3 fruit fly cellular contexts compared by ENCODE assay signal in the genomic region with DNA sequence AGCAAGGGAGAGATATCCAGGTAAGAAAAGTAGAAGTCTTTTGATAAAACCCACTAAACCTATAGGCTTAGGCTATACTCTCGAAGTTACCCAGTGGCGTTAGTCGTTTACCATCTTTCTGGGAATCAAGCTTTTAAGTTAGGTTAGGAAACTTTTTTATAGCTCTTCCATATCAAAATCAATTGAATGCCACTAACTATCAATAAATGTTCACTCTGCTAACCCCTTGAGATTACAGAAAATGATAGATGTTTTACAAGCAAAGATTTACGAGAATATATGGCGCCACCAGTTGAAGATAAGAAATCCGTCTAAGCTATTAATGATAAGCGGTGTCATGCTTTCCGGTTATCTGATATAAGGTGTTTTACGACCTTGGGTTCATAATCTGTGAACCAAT.
TF ChIP-seq lines count a peak whose summit lies in the region.

No protein-coding gene starts in this region.

- no peak for TF ChIP-seq CTCF in whole organism, embryonic (GFP tag; optimal IDR thresholded peaks at IDR 0.05; lab: Kevin White, UChicago)

TF ChIP-seq in whole organism, adult, 20 proteins besides CTCF, POLR2A, EP300 and RAD21:
- TF ChIP-seq cic (GFP tag; optimal IDR thresholded peaks at IDR 0.05; lab: Kevin White, UChicago) (peak; percentile 81), CG33017 (tag; optimal IDR thresholded peaks at IDR 0.05; lab: Kevin White, UChicago) (peak; percentile 48), bab1 (GFP tag; optimal IDR thresholded peaks at IDR 0.05; lab: Kevin White, UChicago) (no peak), CG12768 (GFP tag; optimal IDR thresholded peaks at IDR 0.05; lab: Kevin White, UChicago) (peak; percentile 17)

TF ChIP-seq in whole organism, embryonic, 481 proteins besides CTCF, POLR2A, EP300 and RAD21:
- TF ChIP-seq dpn (GFP tag; optimal IDR thresholded peaks at IDR 0.05; lab: Kevin White, UChicago) (no peak), CG2678 (tag; optimal IDR thresholded peaks at IDR 0.05; lab: Kevin White, UChicago) (peak; percentile 6), CG9797 (GFP tag; optimal IDR thresholded peaks at IDR 0.05; lab: Kevin White, UChicago) (no peak), CG17829 (tag; optimal IDR thresholded peaks at IDR 0.05; lab: Kevin White, UChicago) (no peak), slbo (GFP tag; IDR thresholded peaks at IDR 0.05; lab: Robert Waterston, UW) (no peak), pho (GFP tag; optimal IDR thresholded peaks at IDR 0.05; lab: Kevin White, UChicago) (no peak), grn (GFP tag; optimal IDR thresholded peaks at IDR 0.05; lab: Kevin White, UChicago) (peak; percentile 69), Lpt (GFP tag; optimal IDR thresholded peaks at IDR 0.05; lab: Kevin White, UChicago) (no peak), mirr (GFP tag; optimal IDR thresholded peaks at IDR 0.05; lab: Kevin White, UChicago) (peak; percentile 33), Nf-YA (GFP tag; IDR thresholded peaks at IDR 0.05; lab: Robert Waterston, UW) (no peak), sens (GFP tag; lab: Kevin White, UChicago) (peak; percentile 40), CG12391 (tag; optimal IDR thresholded peaks at IDR 0.05; lab: Kevin White, UChicago) (no peak), crc (GFP tag; optimal IDR thresholded peaks at IDR 0.05; lab: Kevin White, UChicago) (no peak), exex (tag; optimal IDR thresholded peaks at IDR 0.05; lab: Kevin White, UChicago) (peak; percentile 94), bigmax (GFP tag; optimal IDR thresholded peaks at IDR 0.05; lab: Kevin White, UChicago) (peak; percentile 59), CG34376 (GFP tag; optimal IDR thresholded peaks at IDR 0.05; lab: Kevin White, UChicago) (peak; percentile 84), stc (GFP tag; IDR thresholded peaks at IDR 0.05; lab: Robert Waterston, UW) (no peak), D19B (GFP tag; optimal IDR thresholded peaks at IDR 0.05; lab: Kevin White, UChicago) (no peak), CG13424 (tag; optimal IDR thresholded peaks at IDR 0.05; lab: Kevin White, UChicago) (no peak), sug (tag; optimal IDR thresholded peaks at IDR 0.05; lab: Kevin White, UChicago) (peak; percentile 44), Dref (GFP tag; IDR thresholded peaks at IDR 0.05; lab: Robert Waterston, UW) (no peak), Atf-2 (GFP tag; optimal IDR thresholded peaks at IDR 0.05; lab: Kevin White, UChicago) (no peak), Optix (GFP tag; IDR thresholded peaks at IDR 0.05; lab: Robert Waterston, UW) (no peak), Hr78 (GFP tag; optimal IDR thresholded peaks at IDR 0.05; lab: Kevin White, UChicago) (peak in 1 of 2 experiments; percentile 13)

TF ChIP-seq in whole organism, prepupa, 60 proteins besides CTCF, POLR2A, EP300 and RAD21:
- TF ChIP-seq Sox14 (GFP tag; optimal IDR thresholded peaks at IDR 0.05; lab: Kevin White, UChicago) (no peak), svp (GFP tag; lab: Kevin White, UChicago) (peak; percentile 53), pdm3 (GFP tag; optimal IDR thresholded peaks at IDR 0.05; lab: Kevin White, UChicago) (no peak), Gug (GFP tag; IDR thresholded peaks at IDR 0.05; lab: Robert Waterston, UW) (no peak), Blimp-1 (GFP tag; optimal IDR thresholded peaks at IDR 0.05; lab: Kevin White, UChicago) (no peak), CG6163 (GFP tag; IDR thresholded peaks at IDR 0.05; lab: Robert Waterston, UW) (no peak), CG31627 (GFP tag; optimal IDR thresholded peaks at IDR 0.05; lab: Kevin White, UChicago) (no peak), dac (GFP tag; optimal IDR thresholded peaks at IDR 0.05; lab: Kevin White, UChicago) (no peak)
